Comparison of ENCODE assay signal across 2 fruit fly cellular contexts in the genomic region with DNA sequence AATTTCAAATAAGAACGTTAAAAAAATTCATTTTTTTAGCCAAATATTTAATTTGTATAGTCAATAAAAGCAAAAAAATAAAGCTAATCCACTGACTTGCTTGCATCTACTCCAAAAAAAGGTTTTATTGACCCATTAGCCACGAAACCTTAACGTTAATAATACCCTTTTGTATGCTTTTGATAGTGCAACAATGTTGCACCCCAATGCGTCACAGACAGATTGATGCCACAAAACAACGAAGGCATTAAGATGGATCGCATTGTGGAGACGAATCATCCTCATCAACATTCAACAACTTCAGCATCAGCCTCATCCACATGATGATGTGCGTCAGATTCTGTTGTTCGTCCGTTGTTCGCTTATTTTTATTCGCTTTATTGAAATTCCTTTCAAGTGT.
TF ChIP-seq lines count a peak whose summit lies in the region.

No protein-coding gene starts in this region.

TF ChIP-seq in whole organism, prepupa, 60 proteins besides CTCF, POLR2A, EP300 and RAD21:
- TF ChIP-seq Met (GFP tag; optimal IDR thresholded peaks at IDR 0.05; lab: Kevin White, UChicago) (no peak), Eip78C (GFP tag; lab: Kevin White, UChicago) (peak; percentile 45), dsx (GFP tag; optimal IDR thresholded peaks at IDR 0.05; lab: Kevin White, UChicago; ENCODE audit: poor library complexity, severe bottlenecking) (peak; percentile 98)

TF ChIP-seq in whole organism, pupa, 21 proteins besides CTCF, POLR2A, EP300 and RAD21:
- TF ChIP-seq CG8159 (tag; optimal IDR thresholded peaks at IDR 0.05; lab: Kevin White, UChicago) (peak; percentile 36), CG4496 (GFP tag; IDR thresholded peaks at IDR 0.05; lab: Robert Waterston, UW) (no peak), CG15710 (tag; optimal IDR thresholded peaks at IDR 0.05; lab: Kevin White, UChicago) (no peak), rn (GFP tag; IDR thresholded peaks at IDR 0.05; lab: Robert Waterston, UW) (no peak)
